Fruit fly (Drosophila melanogaster): ENCODE measurements around the gene barr.

Gene barr

dm6 chr2L:20061018-20061657 lies at the start of gene barr, which contains the start of gene lok:
TSS of gene barr (minus strand) at chr2L:20061370.
TSS of gene lok (plus strand) at chr2L:20061422.
- TF ChIP-seq Myc (optimal IDR thresholded peaks at IDR 0.05) = no peak
- no peak for TF ChIP-seq Sin3A (optimal IDR thresholded peaks at IDR 0.05)
- no peak for TF ChIP-seq h (optimal IDR thresholded peaks at IDR 0.05)
- TF ChIP-seq psq (optimal IDR thresholded peaks at IDR 0.05) = no peak
- TF ChIP-seq ttk (optimal IDR thresholded peaks at IDR 0.05) = no peak
- no peak for TF ChIP-seq insv (optimal IDR thresholded peaks at IDR 0.05)

dm6 chr2L:20106595-20106994 lies 45.4 kb upstream of the barr start:
- no peak for TF ChIP-seq ttk (optimal IDR thresholded peaks at IDR 0.05)
- TF ChIP-seq h (optimal IDR thresholded peaks at IDR 0.05) = no peak
- no peak for TF ChIP-seq Sin3A (optimal IDR thresholded peaks at IDR 0.05)
- TF ChIP-seq Myc (optimal IDR thresholded peaks at IDR 0.05) = no peak
- no peak for TF ChIP-seq psq (optimal IDR thresholded peaks at IDR 0.05)
- TF ChIP-seq insv (optimal IDR thresholded peaks at IDR 0.05) = no peak

- TF ChIP-seq Sin3A (optimal IDR thresholded peaks at IDR 0.05) (no peak), insv (optimal IDR thresholded peaks at IDR 0.05) (no peak), ttk (optimal IDR thresholded peaks at IDR 0.05) (no peak), psq (optimal IDR thresholded peaks at IDR 0.05) (no peak), h (optimal IDR thresholded peaks at IDR 0.05) (no peak)
Observed at dm6 chr2L:20104526-20104925, 43.4 kb upstream of the barr start.

- TF ChIP-seq Sin3A (optimal IDR thresholded peaks at IDR 0.05) (no peak), h (optimal IDR thresholded peaks at IDR 0.05) (no peak), ttk (optimal IDR thresholded peaks at IDR 0.05) (no peak), psq (optimal IDR thresholded peaks at IDR 0.05) (no peak), insv (optimal IDR thresholded peaks at IDR 0.05) (no peak), Myc (optimal IDR thresholded peaks at IDR 0.05) (no peak)
Observed at dm6 chr2L:20104050-20104449, 42.9 kb upstream of the barr start, which contains the start of gene CG13970. TSS of gene CG13970 (minus strand) at chr2L:20104150.

dm6 chr2L:20098194-20098593 lies 37.0 kb upstream of the barr start:
- no peak for TF ChIP-seq ttk (optimal IDR thresholded peaks at IDR 0.05)
- TF ChIP-seq h (optimal IDR thresholded peaks at IDR 0.05) = no peak
- no peak for TF ChIP-seq Myc (optimal IDR thresholded peaks at IDR 0.05)
- TF ChIP-seq Sin3A (optimal IDR thresholded peaks at IDR 0.05) = no peak
- no peak for TF ChIP-seq insv (optimal IDR thresholded peaks at IDR 0.05)

- TF ChIP-seq Myc (optimal IDR thresholded peaks at IDR 0.05) = no peak
- TF ChIP-seq insv (optimal IDR thresholded peaks at IDR 0.05) = no peak
- no peak for TF ChIP-seq ttk (optimal IDR thresholded peaks at IDR 0.05)
- no peak for TF ChIP-seq Sin3A (optimal IDR thresholded peaks at IDR 0.05)
- TF ChIP-seq h (optimal IDR thresholded peaks at IDR 0.05) = no peak
Observed at dm6 chr2L:20097773-20098172, 36.6 kb upstream of the barr start.

- TF ChIP-seq h (optimal IDR thresholded peaks at IDR 0.05) = no peak
Observed at dm6 chr2L:20097105-20097631, 36.0 kb upstream of the barr start, which contains the start of the genes mRpS18B and Kua. TSS of gene mRpS18B (minus strand) at chr2L:20097253. TSS of gene Kua (plus strand) at chr2L:20097581.

- TF ChIP-seq ttk (optimal IDR thresholded peaks at IDR 0.05) (no peak), psq (optimal IDR thresholded peaks at IDR 0.05) (no peak), Sin3A (optimal IDR thresholded peaks at IDR 0.05) (no peak), Myc (optimal IDR thresholded peaks at IDR 0.05) (no peak), insv (optimal IDR thresholded peaks at IDR 0.05) (no peak), h (optimal IDR thresholded peaks at IDR 0.05) (no peak)
Observed at dm6 chr2L:20093794-20094193, 32.6 kb upstream of the barr start, which contains the start of the genes Taf13 and nesd. TSS of gene Taf13 (minus strand) at chr2L:20093849. TSS of gene nesd (plus strand) at chr2L:20093972.

- TF ChIP-seq insv (optimal IDR thresholded peaks at IDR 0.05) (no peak), h (optimal IDR thresholded peaks at IDR 0.05) (no peak), Myc (optimal IDR thresholded peaks at IDR 0.05) (no peak), psq (optimal IDR thresholded peaks at IDR 0.05) (no peak), Sin3A (optimal IDR thresholded peaks at IDR 0.05) (no peak)
Observed at dm6 chr2L:20091094-20091679, 30.0 kb upstream of the barr start, which contains the start of the genes CG10747 and Pyroxd1. TSS of gene CG10747 (minus strand) at chr2L:20091348. TSS of gene Pyroxd1 (plus strand) at chr2L:20091435.

dm6 chr2L:20086295-20087096 lies 25.3 kb upstream of the barr start:
- TF ChIP-seq insv (optimal IDR thresholded peaks at IDR 0.05) (no peak), psq (optimal IDR thresholded peaks at IDR 0.05) (no peak), ttk (optimal IDR thresholded peaks at IDR 0.05) (no peak), Sin3A (optimal IDR thresholded peaks at IDR 0.05) (no peak), Myc (optimal IDR thresholded peaks at IDR 0.05) (no peak)

dm6 chr2L:20084785-20085555 lies 23.8 kb upstream of the barr start, which contains the start of gene fok:
TSS of gene fok (minus strand) at chr2L:20085070.
- TF ChIP-seq insv (optimal IDR thresholded peaks at IDR 0.05) (no peak), Sin3A (optimal IDR thresholded peaks at IDR 0.05) (no peak), ttk (optimal IDR thresholded peaks at IDR 0.05) (no peak), h (optimal IDR thresholded peaks at IDR 0.05) (no peak)

All from Kc167 (cell line).